Fruit fly (Drosophila melanogaster): ENCODE data around the gene brv2.

The brv2 gene

dm6 chr3L:17349604-17350003, 5.1 kb upstream of the brv2 start, which contains the start of gene Mip (continued):
- TF ChIP-seq CG6175 (GFP tag; IDR thresholded peaks at IDR 0.05), result no peak

dm6 chr3L:17346393-17346792, 1.9 kb upstream of the brv2 start:
- TF ChIP-seq mirr (GFP tag; optimal IDR thresholded peaks at IDR 0.05), result peak; percentile 14
- TF ChIP-seq abd-A (tag; optimal IDR thresholded peaks at IDR 0.05), result peak; percentile 91
- TF ChIP-seq CG8089 (GFP tag; optimal IDR thresholded peaks at IDR 0.05), result no peak
- TF ChIP-seq Hey (tag; optimal IDR thresholded peaks at IDR 0.05), result peak; percentile 72

dm6 chr3L:17341216-17341615, 3.3 kb downstream of the brv2 start, which contains the start of gene CG13727:
Gene CG13727, minus strand, starts transcription at chr3L:17341316.
- TF ChIP-seq CG11695 (GFP tag; IDR thresholded peaks at IDR 0.05) (no peak), lov (optimal IDR thresholded peaks at IDR 0.05) (no peak), lov (GFP tag; IDR thresholded peaks at IDR 0.05) (no peak), h (optimal IDR thresholded peaks at IDR 0.05) (no peak), Ets65A (GFP tag) (peak; percentile 89), otp (GFP tag; IDR thresholded peaks at IDR 0.05) (no peak), Med (GFP tag) (peak; percentile 26)

dm6 chr3L:17339756-17340155, 4.7 kb downstream of the brv2 start:
- no peak for TF ChIP-seq CG17612 (GFP tag; IDR thresholded peaks at IDR 0.05)
- peak; percentile 17; the same call in 1 of the 2 replicates for TF ChIP-seq CG42726 (GFP tag; IDR thresholded peaks at IDR 0.05; ENCODE audit: partially characterized antibody)
- TF ChIP-seq Bdp1 (GFP tag; optimal IDR thresholded peaks at IDR 0.05), result peak; percentile 94
- TF ChIP-seq oc (tag; optimal IDR thresholded peaks at IDR 0.05), result no peak
- peak; percentile 66; the same call in 1 of the 2 replicates for TF ChIP-seq amos (GFP tag; IDR thresholded peaks at IDR 0.05; ENCODE audit: partially characterized antibody)
- TF ChIP-seq CG17829 (tag; optimal IDR thresholded peaks at IDR 0.05), result no peak
- no peak for TF ChIP-seq z (GFP tag; IDR thresholded peaks at IDR 0.05)
- TF ChIP-seq CG14860 (GFP tag; IDR thresholded peaks at IDR 0.05; ENCODE audit: partially characterized antibody), result peak; percentile 47; the same call in 2 of the 3 replicates
- TF ChIP-seq CG16813 (GFP tag; IDR thresholded peaks at IDR 0.05; ENCODE audit: partially characterized antibody), result peak; percentile 33; the same call in 1 of the 3 replicates
- peak; percentile 10; the same call in 1 of the 2 replicates for TF ChIP-seq bbx (GFP tag; IDR thresholded peaks at IDR 0.05; ENCODE audit: partially characterized antibody)
- no peak for TF ChIP-seq corto (GFP tag; optimal IDR thresholded peaks at IDR 0.05)
- no peak for TF ChIP-seq CG5953 (GFP tag; IDR thresholded peaks at IDR 0.05)
- no peak for TF ChIP-seq shn (GFP tag; optimal IDR thresholded peaks at IDR 0.05)

dm6 chr3L:17339122-17339521, 5.4 kb downstream of the brv2 start, which contains the start of gene CG6479:
Gene CG6479, minus strand, starts transcription at chr3L:17339262.
- TF ChIP-seq bcd (GFP tag; optimal IDR thresholded peaks at IDR 0.05), result peak; percentile 3
- peak; percentile 14; the same call in 1 of the 2 replicates for TF ChIP-seq CG9932 (GFP tag; IDR thresholded peaks at IDR 0.05)
- TF ChIP-seq NfI (GFP tag; optimal IDR thresholded peaks at IDR 0.05), result no peak
- no peak for TF ChIP-seq Sox100B (GFP tag; optimal IDR thresholded peaks at IDR 0.05)
- TF ChIP-seq CG12659 (GFP tag; optimal IDR thresholded peaks at IDR 0.05), result peak; percentile 36
- TF ChIP-seq salm (tag; optimal IDR thresholded peaks at IDR 0.05), result no peak
- peak; percentile 60; the same call in 2 of the 3 replicates for TF ChIP-seq CG6791 (GFP tag; IDR thresholded peaks at IDR 0.05; ENCODE audit: partially characterized antibody)
- TF ChIP-seq HLH3B (GFP tag; IDR thresholded peaks at IDR 0.05), result no peak
- TF ChIP-seq jigr1 (GFP tag; IDR thresholded peaks at IDR 0.05), result peak; percentile 34; the same call in 1 of the 3 replicates
- TF ChIP-seq CG10147 (GFP tag; optimal IDR thresholded peaks at IDR 0.05), result no peak
- peak; percentile 4 for TF ChIP-seq Myb (GFP tag; optimal IDR thresholded peaks at IDR 0.05)
- TF ChIP-seq CG17568 (GFP tag; optimal IDR thresholded peaks at IDR 0.05), result no peak
- TF ChIP-seq Hmx (GFP tag; optimal IDR thresholded peaks at IDR 0.05), result no peak
- TF ChIP-seq stwl (tag; optimal IDR thresholded peaks at IDR 0.05), result peak; percentile 64
- peak; percentile 66 for TF ChIP-seq CG9797 (GFP tag; optimal IDR thresholded peaks at IDR 0.05)
- TF ChIP-seq onecut (GFP tag; IDR thresholded peaks at IDR 0.05), result peak; percentile 80
- no peak for TF ChIP-seq CHES-1-like (GFP tag; optimal IDR thresholded peaks at IDR 0.05)
- TF ChIP-seq al (GFP tag; IDR thresholded peaks at IDR 0.05), result no peak
- TF ChIP-seq CG17829 (tag; optimal IDR thresholded peaks at IDR 0.05), result peak; percentile 20
- TF ChIP-seq Oli (tag; optimal IDR thresholded peaks at IDR 0.05), result no peak
- TF ChIP-seq CG42726 (GFP tag; IDR thresholded peaks at IDR 0.05; ENCODE audit: partially characterized antibody), result peak; percentile 32; the same call in 1 of the 2 replicates
- TF ChIP-seq CG10431 (GFP tag; optimal IDR thresholded peaks at IDR 0.05), result no peak
